Fruit fly (Drosophila melanogaster) whole organism, prepupa: ENCODE measurements around the gene CG14860.

Source experiments
- Blimp-1 ChIP-seq: fragments of 200-800 bp; sonication (Bioruptor generic); optimal IDR thresholded peaks from 3 replicates; lab custom pipeline; 2017; ENCODE audit warnings: missing biosample characterization, missing genetic modification characterization, mild to moderate bottlenecking, moderate library complexity, missing genetic modification reagents
- CG11294 ChIP-seq: fragments of 200-800 bp; sonication (Bioruptor generic); IDR thresholded peaks from 2 replicates; pipeline ENCODE4 v1.3.6; 2022; ENCODE audit warnings: missing biosample characterization, missing genetic modification characterization
- CG11762 ChIP-seq: fragments of 200-800 bp; sonication (Bioruptor generic); optimal IDR thresholded peaks from 3 replicates; lab custom pipeline; 2016; ENCODE audit warnings: missing biosample characterization, missing genetic modification characterization; ENCODE audit not compliant: insufficient read depth
- CG1621 ChIP-seq: fragments of 200-800 bp; sonication (Bioruptor generic); optimal IDR thresholded peaks from 3 replicates; lab custom pipeline; 2018; ENCODE audit warnings: missing biosample characterization, mild to moderate bottlenecking, missing genetic modification characterization
- CG16779 ChIP-seq: fragments of 200-800 bp; sonication (Bioruptor generic); optimal IDR thresholded peaks from 3 replicates; lab custom pipeline; 2017; ENCODE audit warnings: missing biosample characterization, mild to moderate bottlenecking, missing genetic modification characterization
- CG3032 ChIP-seq: fragments of 200-800 bp; optimal IDR thresholded peaks from 2 replicates; lab custom pipeline; 2019; ENCODE audit warnings: missing biosample characterization, mild to moderate bottlenecking, missing genetic modification characterization, moderate library complexity
- CG31627 ChIP-seq: fragments of 200-800 bp; sonication (Bioruptor generic); optimal IDR thresholded peaks from 3 replicates; lab custom pipeline; 2016; ENCODE audit warnings: missing biosample characterization, missing genetic modification characterization
- CG34406 ChIP-seq: fragments of 200-800 bp; sonication (Bioruptor generic); optimal IDR thresholded peaks from 3 replicates; lab custom pipeline; 2016; ENCODE audit warnings: missing biosample characterization, missing genetic modification characterization
- CG3919 ChIP-seq: fragments of 200-800 bp; sonication (Bioruptor generic); optimal IDR thresholded peaks from 3 replicates; lab custom pipeline; 2016; ENCODE audit warnings: missing biosample characterization, missing genetic modification characterization
- CG6276 ChIP-seq: fragments of 200-800 bp; sonication (Bioruptor generic); optimal IDR thresholded peaks from 2 replicates; lab custom pipeline; 2017; ENCODE audit warnings: missing biosample characterization, mild to moderate bottlenecking, missing genetic modification characterization
- CG6792 ChIP-seq: fragments of 200-800 bp; sonication (Bioruptor generic); optimal IDR thresholded peaks from 3 replicates; lab custom pipeline; 2016; ENCODE audit warnings: missing biosample characterization, missing genetic modification characterization
- CG6808 ChIP-seq: fragments of 200-800 bp; sonication (Bioruptor generic); optimal IDR thresholded peaks from 3 replicates; lab custom pipeline; 2017; ENCODE audit warnings: missing biosample characterization, missing genetic modification characterization, mild to moderate bottlenecking, moderate library complexity, missing genetic modification reagents
- CG6854 ChIP-seq: fragments of 200-800 bp; sonication (Bioruptor generic); optimal IDR thresholded peaks from 2 replicates; lab custom pipeline; 2017; ENCODE audit warnings: missing biosample characterization, mild to moderate bottlenecking, missing genetic modification characterization
- CG7368 ChIP-seq: fragments of 200-800 bp; sonication (Bioruptor generic); optimal IDR thresholded peaks from 3 replicates; lab custom pipeline; 2016; ENCODE audit warnings: missing biosample characterization, missing genetic modification characterization
- CG8119 ChIP-seq: fragments of 200-800 bp; sonication (Bioruptor generic); IDR thresholded peaks from 3 replicates; pipeline ENCODE4 v1.3.6; 2022; ENCODE audit warnings: missing biosample characterization, missing genetic modification characterization
- CG8319 ChIP-seq: fragments of 200-800 bp; sonication (Bioruptor generic); optimal IDR thresholded peaks from 3 replicates; lab custom pipeline; 2016; ENCODE audit warnings: missing biosample characterization, missing genetic modification characterization
- CG8632 ChIP-seq: fragments of 200-800 bp; sonication (Bioruptor generic); optimal IDR thresholded peaks from 3 replicates; lab custom pipeline; 2016; ENCODE audit warnings: missing biosample characterization, missing genetic modification characterization
- CG9139 ChIP-seq: fragments of 200-800 bp; sonication (Bioruptor generic); optimal IDR thresholded peaks from 3 replicates; lab custom pipeline; 2017; ENCODE audit warnings: missing biosample characterization, mild to moderate bottlenecking, missing genetic modification characterization
- Eip75B ChIP-seq: fragments of 200-800 bp; sonication (Bioruptor generic); optimal IDR thresholded peaks from 3 replicates; lab custom pipeline; 2016; ENCODE audit warnings: missing biosample characterization, missing genetic modification characterization
- Eip93F ChIP-seq: fragments of 200-800 bp; sonication (Bioruptor generic); optimal IDR thresholded peaks from 2 replicates; lab custom pipeline; 2016; ENCODE audit warnings: missing biosample characterization, mild to moderate bottlenecking, missing genetic modification characterization
- Ets96B ChIP-seq: fragments of 200-800 bp; optimal IDR thresholded peaks from 2 replicates; lab custom pipeline; 2019; ENCODE audit warnings: missing biosample characterization, mild to moderate bottlenecking, missing genetic modification characterization, moderate library complexity
- Gug ChIP-seq: fragments of 200-800 bp; sonication (Bioruptor generic); IDR thresholded peaks from 2 replicates; pipeline ENCODE4 v1.3.6; 2022; ENCODE audit warnings: missing biosample characterization, missing genetic modification characterization
- Hr39 ChIP-seq: fragments of 200-800 bp; sonication (Bioruptor generic); optimal IDR thresholded peaks from 2 replicates; lab custom pipeline; 2016; ENCODE audit warnings: missing biosample characterization, missing genetic modification characterization
- Hr4 ChIP-seq: fragments of 200-800 bp; sonication (Bioruptor generic); optimal IDR thresholded peaks from 3 replicates; lab custom pipeline; 2016; ENCODE audit warnings: missing biosample characterization, missing genetic modification characterization
- Lpt ChIP-seq: fragments of 200-800 bp; sonication (Bioruptor generic); optimal IDR thresholded peaks from 3 replicates; lab custom pipeline; 2016; ENCODE audit warnings: missing biosample characterization, missing genetic modification characterization
- Met ChIP-seq: fragments of 200-800 bp; sonication (Bioruptor generic); optimal IDR thresholded peaks from 3 replicates; lab custom pipeline; 2016; ENCODE audit warnings: missing biosample characterization, missing genetic modification characterization
- OdsH ChIP-seq: fragments of 200-800 bp; sonication (Bioruptor generic); optimal IDR thresholded peaks from 3 replicates; lab custom pipeline; 2016; ENCODE audit warnings: missing biosample characterization, missing genetic modification characterization
- Sox102F ChIP-seq: fragments of 200-800 bp; sonication (Bioruptor generic); optimal IDR thresholded peaks from 2 replicates; lab custom pipeline; 2016; ENCODE audit warnings: missing biosample characterization, mild to moderate bottlenecking, missing genetic modification characterization
- Sox14 ChIP-seq: fragments of 200-800 bp; sonication (Bioruptor generic); optimal IDR thresholded peaks from 3 replicates; lab custom pipeline; 2016; ENCODE audit warnings: missing biosample characterization, missing genetic modification characterization
- Sox15 ChIP-seq: fragments of 200-800 bp; sonication (Bioruptor generic); optimal IDR thresholded peaks from 3 replicates; lab custom pipeline; 2016; ENCODE audit warnings: missing biosample characterization, missing genetic modification characterization
- acj6 ChIP-seq: fragments of 200-800 bp; sonication (Bioruptor generic); optimal IDR thresholded peaks from 3 replicates; lab custom pipeline; 2016; ENCODE audit warnings: missing biosample characterization, missing genetic modification characterization
- cyc ChIP-seq: fragments of 200-800 bp; sonication (Bioruptor generic); optimal IDR thresholded peaks from 3 replicates; lab custom pipeline; 2016; ENCODE audit warnings: missing biosample characterization, missing genetic modification characterization
- dsx ChIP-seq: fragments of 200-800 bp; optimal IDR thresholded peaks from 3 replicates; lab custom pipeline; 2019; ENCODE audit warnings: missing biosample characterization, mild to moderate bottlenecking, missing genetic modification characterization, moderate library complexity; ENCODE audit not compliant: poor library complexity, severe bottlenecking
- eg ChIP-seq: fragments of 200-800 bp; sonication (Bioruptor generic); IDR thresholded peaks from 3 replicates; pipeline ENCODE4 v1.3.6; 2022; ENCODE audit warnings: missing biosample characterization, missing genetic modification characterization
- esn ChIP-seq: fragments of 200-800 bp; sonication (Bioruptor generic); optimal IDR thresholded peaks from 2 replicates; lab custom pipeline; 2016; ENCODE audit warnings: missing biosample characterization, mild to moderate bottlenecking, missing genetic modification characterization, moderate library complexity
- fd59A ChIP-seq: fragments of 200-800 bp; sonication (Bioruptor generic); optimal IDR thresholded peaks from 2 replicates; lab custom pipeline; 2017; ENCODE audit warnings: missing biosample characterization, mild to moderate bottlenecking, missing genetic modification characterization, missing genetic modification reagents
- fd85E ChIP-seq: fragments of 200-800 bp; sonication (Bioruptor generic); optimal IDR thresholded peaks from 3 replicates; lab custom pipeline; 2016; ENCODE audit warnings: missing biosample characterization, missing genetic modification characterization
- fkh ChIP-seq: fragments of 200-800 bp; sonication (Bioruptor generic); optimal IDR thresholded peaks from 3 replicates; lab custom pipeline; 2017; ENCODE audit warnings: missing biosample characterization, mild to moderate bottlenecking, missing genetic modification characterization, moderate library complexity
- lz ChIP-seq: fragments of 200-800 bp; sonication (Bioruptor generic); optimal IDR thresholded peaks from 3 replicates; lab custom pipeline; 2016; ENCODE audit warnings: missing biosample characterization, missing genetic modification characterization
- pdm3 ChIP-seq: fragments of 200-800 bp; sonication (Bioruptor generic); optimal IDR thresholded peaks from 3 replicates; lab custom pipeline; 2016; ENCODE audit warnings: missing biosample characterization, missing genetic modification characterization
- salr ChIP-seq, 2 experiments: fragments of 200-800 bp; sonication (Bioruptor generic); optimal IDR thresholded peaks; 3 replicates each; lab custom pipeline; 2016 to 2018; ENCODE audit warnings: missing biosample characterization in 2 of 2, missing genetic modification characterization in 2 of 2, mild to moderate bottlenecking in 1 of 2
- ss ChIP-seq, 2 experiments: fragments of 200-800 bp; sonication (Bioruptor generic); optimal IDR thresholded peaks; 2 replicates in 1 of 2; 3 replicates in 1 of 2; lab custom pipeline; 2017 to 2018; ENCODE audit warnings: mild to moderate bottlenecking in 2 of 2, missing biosample characterization in 2 of 2, missing genetic modification characterization in 2 of 2, moderate library complexity in 1 of 2
- svp ChIP-seq: fragments of 200-800 bp; sonication (Bioruptor generic); peaks from one replicate; lab custom pipeline; 2016; ENCODE audit warnings: missing biosample characterization, missing genetic modification characterization
- topi ChIP-seq: fragments of 200-800 bp; sonication (Bioruptor generic); optimal IDR thresholded peaks from 3 replicates; lab custom pipeline; 2016; ENCODE audit warnings: missing biosample characterization, missing genetic modification characterization
- vri ChIP-seq: fragments of 200-800 bp; sonication (Bioruptor generic); optimal IDR thresholded peaks from 3 replicates; lab custom pipeline; 2016; ENCODE audit warnings: missing biosample characterization, mild to moderate bottlenecking, missing genetic modification characterization

CG14860 gene

dm6 chr3R:14893791-14894782, 497 bp upstream of the CG14860 start, which contains the start of gene Dph2 (continued):
- TF ChIP-seq dsx (GFP tag; lab: Kevin White, UChicago): no peak
- no peak for TF ChIP-seq Met (GFP tag; lab: Kevin White, UChicago)
- no peak for TF ChIP-seq fd59A (GFP tag; lab: Kevin White, UChicago)
- no peak for TF ChIP-seq CG9139 (GFP tag; lab: Kevin White, UChicago)
- TF ChIP-seq CG6854 (GFP tag; lab: Kevin White, UChicago): no peak
- no peak for TF ChIP-seq CG6792 (GFP tag; lab: Kevin White, UChicago)
- no peak for TF ChIP-seq CG8319 (GFP tag; lab: Kevin White, UChicago)
- TF ChIP-seq lz (GFP tag; lab: Kevin White, UChicago): peak; percentile 35
- TF ChIP-seq vri: no peak
- peak; percentile 39 for TF ChIP-seq CG34406 (GFP tag; lab: Kevin White, UChicago)
- peak; percentile 27 for TF ChIP-seq Blimp-1
- TF ChIP-seq CG16779 (tag; lab: Kevin White, UChicago): no peak
- peak; percentile 49 for TF ChIP-seq CG3032 (tag; lab: Kevin White, UChicago)
- TF ChIP-seq fd85E (GFP tag; lab: Kevin White, UChicago): no peak
- peak; percentile 61 for TF ChIP-seq Sox14 (GFP tag; lab: Kevin White, UChicago)
- no peak for TF ChIP-seq Hr4
- no peak for TF ChIP-seq svp (GFP tag; lab: Kevin White, UChicago)
- TF ChIP-seq CG31627 (GFP tag; lab: Kevin White, UChicago): peak; percentile 72
- TF ChIP-seq OdsH (GFP tag; lab: Kevin White, UChicago): no peak
- no peak for TF ChIP-seq CG3919 (GFP tag; lab: Kevin White, UChicago)
- TF ChIP-seq Eip75B: peak; percentile 86
- no peak for TF ChIP-seq pdm3 (GFP tag; lab: Kevin White, UChicago)
- no peak for TF ChIP-seq CG7368 (GFP tag; lab: Kevin White, UChicago)

dm6 chr3R:14898280-14898756, 3.7 kb downstream of the CG14860 start, which contains the start of the genes Nup93-2 and CG3817:
Nup93-2 (minus strand) TSS chr3R:14898372.
CG3817 (plus strand) TSS chr3R:14898739.
- TF ChIP-seq CG11294 (0 out of 2 replicates have a peak, but pooled peaks have one; percentile 33), cyc (GFP tag; lab: Kevin White, UChicago) (peak; percentile 40), Ets96B (tag; lab: Kevin White, UChicago) (peak; percentile 69), Gug (no peak), fd85E (GFP tag; lab: Kevin White, UChicago) (no peak), eg (peak; percentile 67; the same call in 1 of the 3 replicates), CG8632 (GFP tag; lab: Kevin White, UChicago) (peak; percentile 67), Eip93F (GFP tag; lab: Kevin White, UChicago) (no peak), Sox102F (GFP tag; lab: Kevin White, UChicago) (no peak), Lpt (GFP tag; lab: Kevin White, UChicago) (no peak), CG3919 (GFP tag; lab: Kevin White, UChicago) (peak; percentile 49), lz (GFP tag; lab: Kevin White, UChicago) (peak; percentile 72), Met (GFP tag; lab: Kevin White, UChicago) (no peak), esn (peak; percentile 70), acj6 (GFP tag; lab: Kevin White, UChicago) (peak; percentile 40), CG8119 (GFP tag; lab: Robert Waterston, UW) (no peak), ss (GFP tag; optimal IDR thresholded peaks at IDR 0.05; lab: Kevin White, UChicago) (no peak), CG8319 (GFP tag; lab: Kevin White, UChicago) (peak; percentile 48), OdsH (GFP tag; lab: Kevin White, UChicago) (no peak), pdm3 (GFP tag; lab: Kevin White, UChicago) (no peak), CG3032 (tag; lab: Kevin White, UChicago) (peak; percentile 78), CG16779 (tag; lab: Kevin White, UChicago) (no peak), Sox14 (GFP tag; lab: Kevin White, UChicago) (peak; percentile 23), CG7368 (GFP tag; lab: Kevin White, UChicago) (peak; percentile 18), CG6808 (GFP tag; lab: Kevin White, UChicago) (no peak), CG6276 (GFP tag; lab: Kevin White, UChicago) (no peak), topi (GFP tag; lab: Kevin White, UChicago) (peak; percentile 58), Hr39 (peak; percentile 52), CG11762 (GFP tag; lab: Kevin White, UChicago) (no peak), CG1621 (tag; lab: Kevin White, UChicago) (peak; percentile 24), salr (GFP tag; optimal IDR thresholded peaks at IDR 0.05; lab: Kevin White, UChicago) (no peak), CG9139 (GFP tag; lab: Kevin White, UChicago) (no peak), fkh (GFP tag; lab: Kevin White, UChicago) (no peak), Sox15 (peak; percentile 48), Blimp-1 (no peak)
